Worm (Caenorhabditis elegans): Measurements from ENCODE around the gene unc-52.

The unc-52 gene

DNA sequence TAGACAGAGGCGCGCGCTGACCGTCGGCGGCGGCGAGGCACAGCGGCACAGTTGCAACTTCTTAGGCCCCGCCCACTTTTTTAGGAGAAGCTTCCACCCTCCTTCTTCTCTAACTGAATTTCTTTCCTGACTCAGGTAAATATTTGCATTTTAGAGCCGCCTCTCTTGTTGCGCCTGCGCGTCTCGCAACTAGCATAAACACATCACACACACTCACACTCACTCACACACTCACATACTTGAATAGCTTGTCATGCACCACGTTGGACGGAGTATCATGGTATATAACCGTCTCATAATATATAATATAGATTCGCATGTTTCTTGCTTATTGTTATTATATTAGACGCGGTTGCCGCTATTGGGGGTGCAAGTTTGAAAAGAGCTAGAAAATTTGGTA, at the start of gene unc-52:
Gene unc-52 (minus strand): TSS at position 80 of the 400 bp plus-strand sequence.
- no peak for TF ChIP-seq egl-27 (tag; optimal IDR thresholded peaks at IDR 0.05)
- TF ChIP-seq F13H6.1 (tag; optimal IDR thresholded peaks at IDR 0.05), result peak; percentile 34

DNA sequence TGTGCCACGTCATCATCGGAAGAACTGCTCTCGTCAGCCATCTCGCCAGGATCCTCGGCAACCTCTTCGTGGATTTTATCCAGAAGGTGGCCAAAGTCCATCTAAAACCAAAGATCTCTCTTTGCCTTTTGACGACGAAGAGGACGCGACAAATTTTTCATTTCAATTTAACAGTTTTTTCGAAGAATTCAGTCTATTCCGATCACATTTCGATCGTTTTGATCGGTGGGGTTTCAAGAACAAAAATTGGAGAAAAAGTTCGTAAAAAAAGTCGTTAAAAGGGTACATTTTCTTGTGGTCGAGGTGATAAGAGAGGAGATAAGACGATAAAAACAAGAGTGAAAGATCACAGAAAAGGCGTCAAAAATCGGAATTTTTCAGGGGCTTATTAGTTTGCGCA, 49.2 kb upstream of the unc-52 start, which contains the start of gene glna-1:
Gene glna-1 (minus strand): TSS at position 101 of the 400 bp plus-strand sequence.
- TF ChIP-seq sma-3 (GFP tag; optimal IDR thresholded peaks at IDR 0.05) (no peak), lin-11 (tag; optimal IDR thresholded peaks at IDR 0.05) (no peak), fos-1 (tag; optimal IDR thresholded peaks at IDR 0.05) (no peak), unc-55 (GFP tag; optimal IDR thresholded peaks at IDR 0.05) (no peak), nhr-6 (tag; optimal IDR thresholded peaks at IDR 0.05) (no peak), ama-1 (optimal IDR thresholded peaks at IDR 0.05) (no peak), nhr-12 (tag; optimal IDR thresholded peaks at IDR 0.05) (no peak), nhr-23 (tag; optimal IDR thresholded peaks at IDR 0.05) (no peak), nhr-237 (tag; optimal IDR thresholded peaks at IDR 0.05) (no peak), C34F6.9 (tag; optimal IDR thresholded peaks at IDR 0.05) (no peak), alr-1 (tag; optimal IDR thresholded peaks at IDR 0.05) (no peak), nhr-21 (tag; optimal IDR thresholded peaks at IDR 0.05) (no peak), unc-39 (tag; optimal IDR thresholded peaks at IDR 0.05) (no peak)

DNA sequence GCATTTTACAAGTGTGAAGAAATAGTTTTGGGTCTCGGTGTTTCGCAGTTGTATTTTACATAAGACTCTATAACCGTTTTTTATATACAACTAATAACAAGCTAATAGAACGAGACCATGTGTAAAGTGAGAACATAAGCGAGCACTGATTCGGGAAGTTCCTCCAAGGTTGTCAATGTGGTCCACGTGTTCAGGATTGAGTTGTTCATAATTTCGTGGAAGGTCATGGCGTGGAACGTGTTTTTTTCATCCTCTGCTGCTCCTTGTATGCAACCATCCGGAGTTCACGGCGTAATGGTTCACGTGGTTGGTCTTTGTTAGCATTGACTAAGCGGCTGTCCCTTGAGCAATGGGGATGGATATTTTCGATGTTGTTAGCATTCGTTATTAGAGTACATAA, 43.9 kb upstream of the unc-52 start:
- TF ChIP-seq lin-39 (tag; optimal IDR thresholded peaks at IDR 0.05) (no peak), ceh-16 (tag; optimal IDR thresholded peaks at IDR 0.05) (no peak), ama-1 (optimal IDR thresholded peaks at IDR 0.05) (no peak), snpc-4 (tag; optimal IDR thresholded peaks at IDR 0.05) (no peak), nhr-21 (tag; optimal IDR thresholded peaks at IDR 0.05) (no peak), mdl-1 (tag; optimal IDR thresholded peaks at IDR 0.05) (no peak), dmd-4 (tag; optimal IDR thresholded peaks at IDR 0.05) (no peak), ztf-4 (tag; optimal IDR thresholded peaks at IDR 0.05) (no peak), nhr-12 (tag; optimal IDR thresholded peaks at IDR 0.05) (no peak)

DNA sequence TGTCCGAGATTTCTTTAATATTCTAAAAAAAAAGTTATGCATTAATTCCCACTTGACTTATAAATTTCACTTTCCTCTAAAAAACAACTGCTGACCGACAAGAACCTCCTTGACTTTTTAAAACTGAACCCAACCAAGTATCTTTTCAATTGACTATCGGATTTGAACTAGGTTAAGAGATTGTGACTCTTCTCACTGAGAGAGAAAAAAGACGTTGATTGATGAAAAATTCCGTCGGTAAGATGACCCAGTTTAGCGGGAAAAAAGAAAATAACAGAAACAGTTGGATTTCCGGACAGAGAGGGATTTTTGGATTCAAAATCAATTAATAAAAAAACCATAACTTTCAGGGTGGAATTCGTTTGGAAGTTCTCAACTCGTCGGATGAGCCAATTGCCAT, 22.2 kb upstream of the unc-52 start:
- TF ChIP-seq ztf-4 (tag; optimal IDR thresholded peaks at IDR 0.05) (no peak), snpc-4 (tag; optimal IDR thresholded peaks at IDR 0.05) (no peak), nhr-6 (tag; optimal IDR thresholded peaks at IDR 0.05) (no peak), ceh-82 (tag; optimal IDR thresholded peaks at IDR 0.05) (no peak), sem-4 (tag; optimal IDR thresholded peaks at IDR 0.05) (no peak), ztf-11 (tag; optimal IDR thresholded peaks at IDR 0.05) (no peak), ztf-1 (GFP tag; conservative IDR thresholded peaks at IDR 0.05) (no peak), elt-3 (tag; optimal IDR thresholded peaks at IDR 0.05) (no peak), zag-1 (tag; optimal IDR thresholded peaks at IDR 0.05) (no peak), mab-5 (tag; optimal IDR thresholded peaks at IDR 0.05) (no peak), nhr-12 (tag; optimal IDR thresholded peaks at IDR 0.05) (no peak)

DNA sequence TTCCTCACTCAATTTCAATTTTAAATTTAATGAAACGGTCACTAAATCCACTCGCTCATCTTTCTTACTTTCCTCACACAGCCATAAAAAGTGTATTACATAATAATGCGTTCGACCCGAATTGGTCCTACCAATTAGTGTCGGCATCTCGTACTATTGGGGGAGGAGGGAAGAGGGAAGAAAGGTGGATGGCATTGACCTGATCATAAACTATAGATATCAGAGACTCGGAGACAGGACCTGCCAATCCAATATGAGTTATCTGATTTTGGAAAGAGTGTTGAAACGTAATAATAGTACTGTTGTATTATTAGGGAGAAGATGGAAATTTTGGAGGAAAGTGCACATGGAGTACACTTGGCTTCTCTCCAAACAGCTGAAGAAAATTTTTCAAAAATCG, 21.7 kb upstream of the unc-52 start:
- no peak for TF ChIP-seq mbf-1 (tag; optimal IDR thresholded peaks at IDR 0.05)
- TF ChIP-seq fos-1 (tag; optimal IDR thresholded peaks at IDR 0.05), result no peak
- TF ChIP-seq nhr-12 (tag; optimal IDR thresholded peaks at IDR 0.05), result no peak
- peak; percentile 15 for TF ChIP-seq ceh-16 (tag; optimal IDR thresholded peaks at IDR 0.05)

DNA sequence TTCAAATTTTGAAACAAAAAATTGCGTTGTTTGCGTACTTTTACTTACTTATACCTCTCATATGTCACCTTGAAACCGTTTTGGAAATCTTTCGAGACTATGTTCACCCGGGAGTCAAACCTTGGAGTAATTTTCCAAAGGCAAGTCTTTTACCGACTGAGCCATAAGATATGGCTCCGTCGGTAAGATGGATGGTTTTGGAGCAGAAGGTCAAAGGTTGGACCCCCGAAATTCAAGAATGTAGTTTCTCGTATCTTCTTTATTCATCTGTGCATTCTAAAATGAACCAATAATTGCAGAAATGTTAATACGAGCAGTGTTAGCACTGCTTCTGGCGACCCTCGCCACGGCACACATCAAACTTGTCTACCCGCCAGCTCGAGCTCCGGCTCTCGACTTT, 21.0 kb upstream of the unc-52 start, which contains the start of gene C09F9.2:
Gene C09F9.2 (plus strand): TSS at position 301 of the 400 bp plus-strand sequence.
- TF ChIP-seq sma-9 (GFP tag; optimal IDR thresholded peaks at IDR 0.05) (no peak), sma-9 (tag; optimal IDR thresholded peaks at IDR 0.05) (no peak), nhr-23 (tag; optimal IDR thresholded peaks at IDR 0.05) (no peak), unc-62 (GFP tag; optimal IDR thresholded peaks at IDR 0.05) (no peak), alr-1 (tag; optimal IDR thresholded peaks at IDR 0.05) (no peak), ZK546.5 (tag; optimal IDR thresholded peaks at IDR 0.05) (no peak), zag-1 (tag; optimal IDR thresholded peaks at IDR 0.05) (no peak)

DNA sequence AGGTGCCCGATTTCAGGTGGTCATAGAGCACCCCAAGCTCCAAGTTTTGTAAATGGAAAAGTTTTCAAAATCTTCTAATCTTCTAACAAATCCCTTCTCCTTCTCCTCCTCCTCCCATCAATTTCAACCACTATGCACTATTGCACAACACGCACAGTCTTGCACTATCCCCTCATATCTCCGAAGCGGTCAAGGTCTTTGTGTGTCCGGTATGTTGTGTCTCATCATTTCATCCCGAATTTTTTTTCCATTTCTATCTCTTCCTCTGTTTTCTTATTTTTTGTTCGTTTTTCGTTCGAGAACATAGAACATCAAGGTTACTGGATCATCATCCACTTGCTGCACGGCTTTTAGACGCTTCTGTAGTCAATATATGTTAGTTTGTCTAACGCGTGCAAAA, 19.9 kb upstream of the unc-52 start:
- no peak for TF ChIP-seq lin-11 (tag; optimal IDR thresholded peaks at IDR 0.05)
- TF ChIP-seq nhr-21 (tag; optimal IDR thresholded peaks at IDR 0.05), result peak; percentile 30
- TF ChIP-seq ceh-16 (tag; optimal IDR thresholded peaks at IDR 0.05), result peak; percentile 22
- no peak for TF ChIP-seq mab-5 (tag; optimal IDR thresholded peaks at IDR 0.05)
